Worm (Caenorhabditis elegans): ENCODE results near the gene T01D1.8.

Gene T01D1.8

DNA sequence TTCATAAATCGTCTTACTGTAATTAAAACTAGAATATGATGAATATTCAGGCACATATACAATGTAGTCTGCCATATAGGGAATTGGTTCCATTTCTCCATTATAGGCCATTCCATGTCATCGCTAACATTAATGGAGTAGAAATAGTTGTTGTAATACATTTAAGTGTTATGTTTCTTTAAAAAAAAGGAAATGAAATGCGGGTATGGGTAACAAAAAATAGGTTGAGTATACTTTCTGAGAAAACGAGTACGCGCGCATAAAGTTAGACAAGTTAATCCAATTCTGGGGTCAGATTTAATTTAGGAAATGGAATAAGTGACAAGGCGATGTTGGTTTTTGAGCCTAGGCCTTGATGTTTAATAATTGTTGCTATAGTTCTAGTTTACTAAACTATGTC is 12.9 kb upstream of the T01D1.8 start, which contains the start of gene T01D1.7 (continued):
- no peak for TF ChIP-seq madf-8 (GFP tag; conservative IDR thresholded peaks at IDR 0.05)
- no peak for TF ChIP-seq let-607 (tag; optimal IDR thresholded peaks at IDR 0.05)
- TF ChIP-seq aptf-2 (GFP tag; conservative IDR thresholded peaks at IDR 0.05), result no peak

DNA sequence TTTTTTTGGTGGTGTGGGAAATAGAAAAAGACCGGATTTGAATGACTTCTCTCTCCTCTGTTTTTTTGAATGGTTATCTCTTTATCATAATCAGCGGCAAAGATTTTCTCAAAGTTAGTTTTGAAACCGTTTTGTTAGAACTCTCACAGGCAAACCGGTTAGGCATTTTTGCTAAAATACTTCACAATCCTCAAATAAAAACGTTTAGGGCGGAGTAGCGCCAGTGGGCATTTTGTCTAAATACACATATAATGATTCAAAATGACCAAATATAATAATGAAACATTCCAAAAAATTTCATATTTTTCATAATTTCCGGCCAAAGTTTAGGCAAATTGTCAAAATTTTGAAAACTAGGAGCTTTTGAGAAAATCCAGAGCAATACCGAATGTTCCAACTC is 10.7 kb upstream of the T01D1.8 start, which contains the start of gene T01D1.3:
T01D1.3 (minus strand) TSS at position 101 of the 400 bp plus-strand sequence.
- TF ChIP-seq sea-2 (GFP tag; IDR thresholded peaks at IDR 0.05) (no peak), dpff-1 (tag; optimal IDR thresholded peaks at IDR 0.05) (no peak), lin-35 (GFP tag; optimal IDR thresholded peaks at IDR 0.05) (no peak), attf-5 (GFP tag; optimal IDR thresholded peaks at IDR 0.05) (no peak), atf-7 (tag; optimal IDR thresholded peaks at IDR 0.05) (no peak), zim-3 (tag; optimal IDR thresholded peaks at IDR 0.05) (no peak)

DNA sequence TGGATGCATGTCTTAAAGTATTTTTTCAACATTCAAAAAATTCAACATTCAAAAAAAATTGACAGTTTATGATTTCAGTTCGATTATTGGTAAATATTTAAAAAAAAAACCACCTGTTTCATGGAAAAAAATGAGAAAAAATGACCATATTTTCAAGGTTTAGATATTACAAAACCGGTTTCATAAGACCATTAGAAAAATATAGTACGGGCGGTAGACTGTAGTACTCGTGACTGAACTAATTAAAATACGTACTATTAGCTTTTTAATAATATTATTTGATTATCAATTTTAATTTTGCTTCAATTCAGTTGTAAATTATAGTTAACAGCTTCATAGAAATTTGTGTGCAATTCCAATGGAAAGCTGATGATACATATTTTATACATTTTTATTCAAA is 9.9 kb upstream of the T01D1.8 start:
- TF ChIP-seq ztf-28 (GFP tag; IDR thresholded peaks at IDR 0.05) (no peak), tbp1 (GFP tag; optimal IDR thresholded peaks at IDR 0.05) (no peak), F33H1.4 (GFP tag; IDR thresholded peaks at IDR 0.05) (no peak), attf-6 (GFP tag; IDR thresholded peaks at IDR 0.05) (no peak)

DNA sequence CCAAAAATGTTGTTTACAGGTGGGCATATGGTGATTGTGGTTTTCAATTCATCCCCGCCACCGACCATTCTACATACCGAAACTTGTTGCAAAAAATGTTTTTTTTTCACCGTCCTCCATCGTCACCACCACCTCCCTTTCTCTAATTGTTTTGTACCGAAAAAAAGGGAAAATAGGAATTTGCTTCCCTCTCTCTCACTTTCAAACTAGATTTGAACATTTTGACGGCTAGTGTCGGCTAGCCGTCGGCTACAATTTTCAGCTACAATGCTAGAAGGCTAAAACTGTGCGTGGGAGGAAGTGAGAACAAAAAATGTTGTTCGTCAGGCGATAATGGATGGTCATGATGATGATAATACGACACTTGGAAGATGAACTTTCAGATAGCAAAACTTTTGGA is 8.4 kb upstream of the T01D1.8 start:
- TF ChIP-seq cebp-1 (GFP tag; IDR thresholded peaks at IDR 0.05), result no peak
- no peak for TF ChIP-seq cebp-1 (tag; optimal IDR thresholded peaks at IDR 0.05)

DNA sequence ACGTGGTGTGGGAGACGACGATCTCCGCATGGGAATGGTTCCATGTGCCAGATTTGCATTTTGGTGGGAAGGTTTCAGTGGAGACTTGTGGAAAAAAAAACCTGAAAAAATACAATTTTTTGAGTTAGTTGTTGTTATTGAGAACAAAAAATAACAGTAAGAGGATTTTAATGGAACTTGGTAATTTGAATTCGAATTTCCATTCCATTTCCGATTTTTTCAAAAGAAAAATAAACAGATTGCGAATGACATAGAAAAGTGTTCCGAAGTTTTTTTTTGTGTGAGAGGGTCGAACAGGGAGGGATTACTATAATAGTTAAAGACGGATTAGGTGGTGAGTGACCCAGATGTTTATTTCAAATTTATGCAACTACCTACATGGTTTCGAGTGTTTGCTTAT is 7.5 kb upstream of the T01D1.8 start, which contains the start of gene T01D1.4:
T01D1.4 (minus strand) TSS at position 101 of the 400 bp plus-strand sequence.
- TF ChIP-seq nfyb-1 (GFP tag; IDR thresholded peaks at IDR 0.05), result no peak
- TF ChIP-seq Y79H2A.3 (GFP tag; conservative IDR thresholded peaks at IDR 0.05), result no peak
- no peak for TF ChIP-seq dpff-1 (tag; optimal IDR thresholded peaks at IDR 0.05)
- no peak for TF ChIP-seq madf-3 (GFP tag; IDR thresholded peaks at IDR 0.05)
- no peak for TF ChIP-seq ztf-22 (GFP tag; optimal IDR thresholded peaks at IDR 0.05)
- TF ChIP-seq nhr-179 (tag; optimal IDR thresholded peaks at IDR 0.05), result no peak
- TF ChIP-seq snpc-1.3 (tag; optimal IDR thresholded peaks at IDR 0.05; ENCODE audit: insufficient read depth), result no peak

DNA sequence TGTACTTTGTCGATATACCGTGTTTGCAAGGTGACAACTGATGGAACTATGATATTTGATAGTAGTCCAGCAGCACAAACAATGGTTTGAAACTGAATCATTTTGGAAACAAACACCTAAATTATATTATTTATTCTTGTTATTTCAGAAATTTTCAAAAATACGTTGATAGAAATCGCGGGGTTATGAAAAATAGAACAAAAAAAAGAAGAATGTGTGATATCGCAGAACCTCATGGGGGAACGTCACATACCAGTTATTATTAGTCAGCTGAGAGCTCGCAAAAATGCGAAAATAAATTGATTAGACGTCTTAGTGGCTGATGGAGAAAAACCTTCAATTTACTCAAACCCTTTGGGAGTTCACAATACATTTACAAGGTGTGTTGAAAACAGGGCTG is 2.4 kb downstream of the T01D1.8 start, which contains the start of gene T01D1.5:
T01D1.5 (minus strand) TSS at position 101 of the 400 bp plus-strand sequence.
- TF ChIP-seq snpc-4 (GFP tag; optimal IDR thresholded peaks at IDR 0.05) (no peak), snpc-4 (tag; optimal IDR thresholded peaks at IDR 0.05) (no peak), ztf-3 (GFP tag; optimal IDR thresholded peaks at IDR 0.05) (no peak), dox-1 (GFP tag; IDR thresholded peaks at IDR 0.05) (no peak)

DNA sequence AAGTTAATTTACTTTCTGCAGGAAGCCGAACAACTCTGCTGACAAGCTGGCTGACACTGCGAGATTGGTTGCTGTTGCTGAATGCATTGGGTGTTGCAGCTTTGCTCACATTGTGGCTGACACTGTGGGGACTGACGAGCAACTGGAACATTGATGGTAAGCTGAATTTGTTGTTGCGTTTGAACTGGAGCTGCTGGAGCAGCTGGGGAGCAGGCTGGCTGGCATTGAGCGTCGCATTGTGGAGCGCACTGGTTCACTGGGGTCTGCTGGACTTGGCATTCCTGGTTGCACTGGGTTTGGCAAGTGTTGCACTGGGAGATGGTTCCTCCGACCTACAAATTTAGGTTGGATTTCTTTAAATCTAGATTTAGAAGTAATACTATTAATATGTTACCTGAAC is 6.0 kb downstream of the T01D1.8 start:
- TF ChIP-seq nhr-120 (GFP tag; IDR thresholded peaks at IDR 0.05), result no peak
- TF ChIP-seq zfh-2 (GFP tag; conservative IDR thresholded peaks at IDR 0.05), result peak; percentile 53; the same call in 1 of the 2 replicates

DNA sequence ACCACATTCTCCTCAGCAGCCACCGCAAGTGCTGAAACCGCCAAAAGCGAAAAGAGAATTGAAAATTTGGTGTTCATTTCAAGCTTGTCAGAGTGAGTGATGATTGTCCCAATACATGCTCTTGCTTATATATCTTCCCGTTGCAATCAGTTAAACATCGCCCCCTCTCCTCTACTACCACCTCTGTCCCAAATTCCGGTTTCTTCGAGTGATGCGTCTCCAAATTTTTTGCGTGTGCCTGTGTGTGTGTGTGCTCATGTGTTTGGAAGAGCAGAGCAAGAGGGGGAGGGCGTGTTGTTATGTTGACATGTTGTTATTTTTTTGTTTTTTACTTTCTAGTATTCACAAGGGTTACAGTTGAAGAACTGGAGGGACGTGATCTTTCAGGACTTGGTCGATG is 7.9 kb downstream of the T01D1.8 start, which contains the start of gene abu-11:
abu-11 (minus strand) TSS at position 101 of the 400 bp plus-strand sequence.
- TF ChIP-seq akir-1 (GFP tag; optimal IDR thresholded peaks at IDR 0.05), result no peak
- TF ChIP-seq F39B2.1 (GFP tag; IDR thresholded peaks at IDR 0.05), result no peak
- no peak for TF ChIP-seq lir-1 (GFP tag; conservative IDR thresholded peaks at IDR 0.05)
- no peak for TF ChIP-seq fkh-3 (tag; optimal IDR thresholded peaks at IDR 0.05)
- no peak for TF ChIP-seq let-607 (tag; optimal IDR thresholded peaks at IDR 0.05)
- no peak for TF ChIP-seq mes-4 (tag; optimal IDR thresholded peaks at IDR 0.05)
- no peak for TF ChIP-seq cebp-1 (GFP tag; IDR thresholded peaks at IDR 0.05)
- no peak for TF ChIP-seq cebp-1 (tag; optimal IDR thresholded peaks at IDR 0.05)
- TF ChIP-seq egl-44 (GFP tag; IDR thresholded peaks at IDR 0.05), result no peak
- TF ChIP-seq nfya-2 (GFP tag; IDR thresholded peaks at IDR 0.05), result no peak
- no peak for TF ChIP-seq lin-35 (GFP tag; optimal IDR thresholded peaks at IDR 0.05)
- no peak for TF ChIP-seq madf-3 (GFP tag; IDR thresholded peaks at IDR 0.05)
- TF ChIP-seq cebp-2 (GFP tag; IDR thresholded peaks at IDR 0.05), result no peak
- no peak for TF ChIP-seq ztf-3 (GFP tag; optimal IDR thresholded peaks at IDR 0.05)
- TF ChIP-seq xnd-1 (tag; optimal IDR thresholded peaks at IDR 0.05), result no peak
- no peak for TF ChIP-seq F52B5.7 (tag; optimal IDR thresholded peaks at IDR 0.05)
